Worm (Caenorhabditis elegans) whole organism, mixed stage, embryonic: ENCODE measurements around the gene ets-7.

Experiments used
- M03D4.4 ChIP-seq: sonication (generic microtip); optimal IDR thresholded peaks from 2 replicates; lab custom pipeline; 2017; ENCODE audit warnings: mild to moderate bottlenecking, missing genetic modification characterization, missing compliant biosample characterization
- bed-3 ChIP-seq: fragments of 200-800 bp; sonication (Bioruptor generic); optimal IDR thresholded peaks from 3 replicates; lab custom pipeline; 2018; ENCODE audit warnings: mild to moderate bottlenecking, missing genetic modification characterization, moderate library complexity, missing compliant biosample characterization
- blmp-1 ChIP-seq: fragments of 150-350 bp; optimal IDR thresholded peaks from 2 replicates; lab custom pipeline; 2014; ENCODE audit warnings: missing biosample characterization, missing genetic modification characterization
- ceh-39 ChIP-seq: fragments of 150-350 bp; optimal IDR thresholded peaks from 2 replicates; lab custom pipeline; 2014; ENCODE audit warnings: missing biosample characterization, missing genetic modification characterization
- ceh-43 ChIP-seq: fragments of 200-800 bp; sonication (Bioruptor generic); optimal IDR thresholded peaks from 2 replicates; lab custom pipeline; 2018; ENCODE audit warnings: mild to moderate bottlenecking, missing genetic modification characterization, moderate library complexity, missing compliant biosample characterization
- ces-1 ChIP-seq: fragments of 150-350 bp; optimal IDR thresholded peaks from 2 replicates; lab custom pipeline; 2014; ENCODE audit warnings: missing biosample characterization, missing genetic modification reagents, missing genetic modification characterization
- cnd-1 ChIP-seq: fragments of 200-800 bp; sonication (Bioruptor generic); optimal IDR thresholded peaks from 2 replicates; lab custom pipeline; 2018; ENCODE audit warnings: mild to moderate bottlenecking, missing genetic modification characterization, missing compliant biosample characterization
- drap-1 ChIP-seq: fragments of 200-800 bp; sonication (Bioruptor generic); optimal IDR thresholded peaks from 3 replicates; lab custom pipeline; 2018; ENCODE audit warnings: mild to moderate bottlenecking, missing genetic modification characterization, missing compliant biosample characterization
- elt-1 ChIP-seq: sonication (generic microtip); optimal IDR thresholded peaks from 2 replicates; lab custom pipeline; 2017; ENCODE audit warnings: missing genetic modification characterization, mild to moderate bottlenecking, missing compliant biosample characterization, antibody characterized with exemption, moderate library complexity, borderline replicate concordance; ENCODE audit not compliant: insufficient read depth
- elt-3 ChIP-seq: fragments of 150-350 bp; optimal IDR thresholded peaks from 2 replicates; lab custom pipeline; 2014; ENCODE audit warnings: missing biosample characterization, missing genetic modification characterization
- flh-1 ChIP-seq: fragments of 200-800 bp; sonication (Bioruptor generic); optimal IDR thresholded peaks from 2 replicates; lab custom pipeline; 2018; ENCODE audit warnings: mild to moderate bottlenecking, missing genetic modification characterization, moderate library complexity, missing compliant biosample characterization
- hlh-1 ChIP-seq: fragments of 150-350 bp; optimal IDR thresholded peaks from 2 replicates; lab custom pipeline; 2014; ENCODE audit warnings: missing biosample characterization, missing genetic modification reagents, missing genetic modification characterization
- lin-13 ChIP-seq: fragments of 150-350 bp; optimal IDR thresholded peaks from 2 replicates; lab custom pipeline; 2014; ENCODE audit warnings: missing biosample characterization, missing genetic modification characterization
- mab-5 ChIP-seq: fragments of 150-350 bp; optimal IDR thresholded peaks from 2 replicates; lab custom pipeline; 2014; ENCODE audit warnings: missing biosample characterization, missing genetic modification characterization
- mep-1 ChIP-seq: fragments of 150-350 bp; optimal IDR thresholded peaks from 2 replicates; lab custom pipeline; 2017; ENCODE audit warnings: missing biosample characterization, missing genetic modification reagents, missing genetic modification characterization, inconsistent platforms
- mls-2 ChIP-seq: sonication (generic microtip); optimal IDR thresholded peaks from 2 replicates; lab custom pipeline; 2016; ENCODE audit warnings: mild to moderate bottlenecking, missing genetic modification characterization, moderate library complexity, missing compliant biosample characterization
- nhr-12 ChIP-seq: fragments of 150-350 bp; optimal IDR thresholded peaks from 2 replicates; lab custom pipeline; 2014; ENCODE audit warnings: missing biosample characterization, missing genetic modification characterization
- nhr-2 ChIP-seq: fragments of 150-350 bp; optimal IDR thresholded peaks from 2 replicates; lab custom pipeline; 2014; ENCODE audit warnings: missing biosample characterization, missing genetic modification characterization
- nhr-237 ChIP-seq: fragments of 150-350 bp; optimal IDR thresholded peaks from 2 replicates; lab custom pipeline; 2014; ENCODE audit warnings: missing biosample characterization, missing genetic modification characterization
- nhr-28 ChIP-seq: fragments of 150-350 bp; optimal IDR thresholded peaks from 2 replicates; lab custom pipeline; 2014; ENCODE audit warnings: missing biosample characterization, missing genetic modification characterization
- pha-4 ChIP-seq: fragments of 150-350 bp; optimal IDR thresholded peaks from 2 replicates; lab custom pipeline; 2018; ENCODE audit warnings: missing biosample characterization, missing genetic modification reagents, missing genetic modification characterization
- sem-2 ChIP-seq: fragments of 200-800 bp; sonication (Bioruptor generic); optimal IDR thresholded peaks from 2 replicates; lab custom pipeline; 2018; ENCODE audit warnings: mild to moderate bottlenecking, missing genetic modification characterization, missing compliant biosample characterization
- sptf-1 ChIP-seq: sonication (generic microtip); optimal IDR thresholded peaks from 2 replicates; lab custom pipeline; 2017; ENCODE audit warnings: mild to moderate bottlenecking, missing genetic modification characterization, moderate library complexity, missing compliant biosample characterization
- tbx-8 ChIP-seq: fragments of 200-800 bp; sonication (Bioruptor generic); optimal IDR thresholded peaks from 2 replicates; lab custom pipeline; 2018; ENCODE audit warnings: mild to moderate bottlenecking, missing genetic modification characterization, moderate library complexity, missing compliant biosample characterization
- unc-120 ChIP-seq: sonication (generic microtip); optimal IDR thresholded peaks from 2 replicates; lab custom pipeline; 2017; ENCODE audit warnings: missing genetic modification characterization, missing compliant biosample characterization; ENCODE audit not compliant: poor library complexity, severe bottlenecking
- unc-62 ChIP-seq: fragments of 150-350 bp; optimal IDR thresholded peaks from 2 replicates; lab custom pipeline; 2014; ENCODE audit warnings: missing biosample characterization, missing genetic modification reagents, missing genetic modification characterization
- zip-8 ChIP-seq: fragments of 150-350 bp; optimal IDR thresholded peaks from 2 replicates; lab custom pipeline; 2014; ENCODE audit warnings: missing biosample characterization, missing genetic modification characterization
- ztf-11 ChIP-seq: fragments of 150-350 bp; optimal IDR thresholded peaks from 2 replicates; lab custom pipeline; 2014; ENCODE audit warnings: missing biosample characterization, missing genetic modification characterization

The ets-7 gene

DNA sequence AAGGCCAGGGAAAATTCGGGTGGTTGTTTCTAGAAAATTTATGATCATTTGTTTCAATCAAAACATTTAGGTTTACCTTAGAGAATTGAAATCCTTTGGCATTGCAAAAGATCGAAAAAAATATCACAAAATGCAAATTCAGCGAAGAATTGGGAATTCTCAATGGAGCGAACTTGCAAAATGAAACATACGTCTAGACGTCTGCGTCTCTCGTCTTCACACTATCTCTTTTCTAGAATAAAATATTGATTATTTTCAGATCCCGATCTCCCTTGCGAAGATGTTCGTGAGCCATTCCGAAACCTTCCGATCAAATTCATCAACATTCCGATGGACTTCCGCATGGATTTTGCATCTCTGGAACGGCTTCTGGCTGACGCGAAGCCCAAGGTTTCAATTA, 21.8 kb upstream of the ets-7 start, which contains the start of gene ets-6 (continued):
- TF ChIP-seq pha-4 (tag; lab: Kevin White, UChicago) (peak; percentile 47), ztf-11 (tag; lab: Kevin White, UChicago) (no peak)

ce11 chrV:7575563-7575962, 17.0 kb upstream of the ets-7 start, which contains the start of the genes snu-66 and ints-9:
snu-66 (minus strand) TSS chrV:7575670.
ints-9 (plus strand) TSS chrV:7575802.
- TF ChIP-seq tbx-8 (GFP tag; lab: Kevin White, UChicago) (no peak), mep-1 (tag; lab: Kevin White, UChicago) (peak; percentile 13), pha-4 (tag; lab: Kevin White, UChicago) (peak; percentile 32), ces-1 (GFP tag; lab: Kevin White, UChicago) (peak; percentile 67), hlh-1 (tag; lab: Kevin White, UChicago) (peak; percentile 6), elt-3 (tag; lab: Kevin White, UChicago) (no peak)
- TF ChIP-seq, all 35 proteins: peak for 4

DNA sequence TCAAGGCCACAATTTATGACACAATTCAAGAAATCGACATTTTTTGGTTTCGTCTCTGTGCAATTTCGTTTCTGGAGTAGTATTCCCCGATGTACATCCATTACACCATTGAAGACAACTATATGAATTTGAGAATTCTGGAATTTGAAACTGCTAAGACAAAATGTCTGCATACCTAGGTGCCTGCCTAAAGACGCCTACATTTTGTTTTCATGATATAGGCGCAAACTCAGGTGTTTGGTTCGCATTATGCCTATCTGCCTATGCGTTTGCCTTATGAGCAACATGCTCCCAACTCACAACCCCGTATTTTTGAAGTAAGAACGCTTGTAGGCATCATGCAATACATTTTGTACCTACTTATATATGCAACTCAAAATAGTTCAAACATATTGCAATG, 12.4 kb upstream of the ets-7 start, which contains the start of gene F19F10.14:
Gene F19F10.14 (minus strand): TSS at position 101 of the 400 bp plus-strand sequence.
- TF ChIP-seq blmp-1 (tag; lab: Kevin White, UChicago), result no peak
- no peak for TF ChIP-seq nhr-237 (tag; lab: Kevin White, UChicago)
- no peak for TF ChIP-seq unc-62 (GFP tag; lab: Kevin White, UChicago)
- TF ChIP-seq bed-3 (GFP tag; lab: Kevin White, UChicago), result no peak
- no peak for TF ChIP-seq ceh-43 (GFP tag; lab: Kevin White, UChicago)
- no peak for TF ChIP-seq nhr-12 (tag; lab: Kevin White, UChicago)
- TF ChIP-seq cnd-1 (tag; lab: Kevin White, UChicago), result no peak
- TF ChIP-seq ceh-39 (tag; lab: Kevin White, UChicago), result no peak
- TF ChIP-seq elt-1 (tag; lab: Kevin White, UChicago), result no peak
- no peak for TF ChIP-seq mls-2 (tag; lab: Kevin White, UChicago)
- no peak for TF ChIP-seq flh-1 (GFP tag; lab: Kevin White, UChicago)
- no peak for TF ChIP-seq M03D4.4
- TF ChIP-seq ztf-11 (tag; lab: Kevin White, UChicago), result no peak
- TF ChIP-seq mep-1 (tag; lab: Kevin White, UChicago), result no peak
- no peak for TF ChIP-seq mab-5 (tag; lab: Kevin White, UChicago)
- TF ChIP-seq lin-13 (tag; lab: Kevin White, UChicago), result no peak
- TF ChIP-seq tbx-8 (GFP tag; lab: Kevin White, UChicago), result no peak
- TF ChIP-seq nhr-28 (tag; lab: Kevin White, UChicago), result no peak

DNA sequence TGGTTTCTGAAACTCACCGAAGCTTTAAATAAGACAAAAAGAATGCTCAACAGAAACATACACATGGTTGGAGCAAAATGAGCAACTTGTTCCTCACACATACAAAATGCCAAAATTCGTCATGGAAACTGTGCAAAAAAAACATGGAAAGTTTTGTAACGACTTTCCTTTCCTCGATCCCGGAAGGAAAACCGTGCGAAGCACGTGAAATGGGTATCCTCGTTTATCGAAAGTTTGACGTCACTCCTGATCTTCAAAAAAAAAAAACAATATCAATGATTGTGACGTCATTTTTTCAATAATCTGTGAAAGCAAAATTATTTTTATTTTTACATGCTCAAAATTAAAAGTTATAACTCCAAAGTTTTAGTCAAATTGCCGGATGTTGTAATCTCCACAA, 11.7 kb upstream of the ets-7 start, which contains the start of gene clec-212:
Gene clec-212 (minus strand): TSS at position 101 of the 400 bp plus-strand sequence.
- TF ChIP-seq sptf-1 (tag; lab: Kevin White, UChicago) (no peak), zip-8 (tag; lab: Kevin White, UChicago) (peak; percentile 54)

DNA sequence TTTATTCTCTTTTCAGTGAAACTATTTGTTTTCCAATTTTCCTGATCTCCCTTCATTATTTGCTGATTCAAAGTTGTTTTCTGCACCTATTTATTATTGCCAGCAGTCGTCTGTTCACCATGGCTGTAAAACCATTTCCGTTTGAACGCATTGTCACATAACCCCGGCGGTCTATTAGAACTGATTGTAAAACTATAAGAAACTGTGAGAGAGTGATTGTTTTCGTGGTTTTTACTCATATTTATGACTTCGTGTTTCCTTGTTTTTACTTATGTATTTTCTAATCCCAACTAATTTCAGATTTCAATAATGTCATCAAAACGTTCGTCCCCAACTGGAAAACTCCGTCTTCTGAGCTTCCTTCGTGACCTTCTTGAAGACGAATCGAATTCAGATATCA, 4.4 kb upstream of the ets-7 start, which contains the start of gene F19F10.1:
Gene F19F10.1 (plus strand): TSS at position 301 of the 400 bp plus-strand sequence.
- no peak for TF ChIP-seq nhr-2 (tag; lab: Kevin White, UChicago)
- no peak for TF ChIP-seq blmp-1 (tag; lab: Kevin White, UChicago)
- no peak for TF ChIP-seq nhr-237 (tag; lab: Kevin White, UChicago)
- TF ChIP-seq unc-62 (GFP tag; lab: Kevin White, UChicago), result no peak
- no peak for TF ChIP-seq sem-2 (GFP tag; lab: Kevin White, UChicago)
- TF ChIP-seq sptf-1 (tag; lab: Kevin White, UChicago), result no peak
- TF ChIP-seq ceh-39 (tag; lab: Kevin White, UChicago), result no peak
- TF ChIP-seq elt-3 (tag; lab: Kevin White, UChicago), result no peak
- TF ChIP-seq nhr-12 (tag; lab: Kevin White, UChicago), result no peak
- no peak for TF ChIP-seq M03D4.4
- TF ChIP-seq, all 35 proteins: peak for 0

- no peak for TF ChIP-seq drap-1 (GFP tag; lab: Kevin White, UChicago)
- no peak for TF ChIP-seq nhr-237 (tag; lab: Kevin White, UChicago)
- TF ChIP-seq M03D4.4, result no peak
- no peak for TF ChIP-seq ceh-39 (tag; lab: Kevin White, UChicago)
- no peak for TF ChIP-seq ceh-43 (GFP tag; lab: Kevin White, UChicago)
- no peak for TF ChIP-seq unc-120 (tag; lab: Kevin White, UChicago)
- no peak for TF ChIP-seq mls-2 (tag; lab: Kevin White, UChicago)
- no peak for TF ChIP-seq elt-1 (tag; lab: Kevin White, UChicago)
- TF ChIP-seq sem-2 (GFP tag; lab: Kevin White, UChicago), result no peak
- TF ChIP-seq nhr-28 (tag; lab: Kevin White, UChicago), result no peak
- TF ChIP-seq cnd-1 (tag; lab: Kevin White, UChicago), result no peak
These were observed 2.7 kb downstream of the ets-7 start for ce11 chrV:7555875-7556274.
